Fruit fly (Drosophila melanogaster): ENCODE results near the gene MED17.

MED17 gene

dm6 chr3R:18168398-18168797, 20.5 kb upstream of the MED17 start (continued):
- TF ChIP-seq CG12769 (tag; optimal IDR thresholded peaks at IDR 0.05) (no peak), CG8924 (tag; optimal IDR thresholded peaks at IDR 0.05) (no peak), Jarid2 (GFP tag; optimal IDR thresholded peaks at IDR 0.05) (no peak), Side (GFP tag; optimal IDR thresholded peaks at IDR 0.05) (peak; percentile 18), Myb (GFP tag; optimal IDR thresholded peaks at IDR 0.05) (peak; percentile 43), psq (GFP tag; optimal IDR thresholded peaks at IDR 0.05) (no peak), HmgD (GFP tag; optimal IDR thresholded peaks at IDR 0.05) (no peak), CG14667 (GFP tag; IDR thresholded peaks at IDR 0.05) (no peak), CG12299 (tag; optimal IDR thresholded peaks at IDR 0.05) (no peak), vfl (GFP tag; optimal IDR thresholded peaks at IDR 0.05) (no peak), cato (GFP tag; optimal IDR thresholded peaks at IDR 0.05; ENCODE audit: borderline replicate concordance) (no peak), h (optimal IDR thresholded peaks at IDR 0.05) (no peak), nmo (GFP tag; optimal IDR thresholded peaks at IDR 0.05) (no peak), HmgZ (tag; optimal IDR thresholded peaks at IDR 0.05) (peak; percentile 14), fu2 (GFP tag; optimal IDR thresholded peaks at IDR 0.05) (no peak), br (optimal IDR thresholded peaks at IDR 0.05) (no peak), Lhr (GFP tag; optimal IDR thresholded peaks at IDR 0.05) (no peak), CG7372 (GFP tag; IDR thresholded peaks at IDR 0.05) (no peak), kay (GFP tag; optimal IDR thresholded peaks at IDR 0.05) (no peak), Nf-YA (GFP tag; IDR thresholded peaks at IDR 0.05) (no peak), CG11398 (GFP tag; optimal IDR thresholded peaks at IDR 0.05) (no peak), ftz-f1 (GFP tag; optimal IDR thresholded peaks at IDR 0.05) (peak; percentile 15), grau (tag; optimal IDR thresholded peaks at IDR 0.05) (no peak), CG9215 (GFP tag; IDR thresholded peaks at IDR 0.05) (0 out of 2 replicates have a peak, but pooled peaks have one; percentile 11), z (GFP tag; IDR thresholded peaks at IDR 0.05) (no peak), CG10979 (tag; optimal IDR thresholded peaks at IDR 0.05) (no peak), klu (GFP tag; IDR thresholded peaks at IDR 0.05) (no peak), CG7786 (GFP tag; optimal IDR thresholded peaks at IDR 0.05) (peak; percentile 43), toy (GFP tag; IDR thresholded peaks at IDR 0.05) (no peak), CG34224 (GFP tag; IDR thresholded peaks at IDR 0.05; ENCODE audit: partially characterized antibody) (peak; percentile 43; the same call in 2 of the 3 replicates), Stat92E (GFP tag; optimal IDR thresholded peaks at IDR 0.05) (no peak), Sox100B (GFP tag; optimal IDR thresholded peaks at IDR 0.05) (no peak), Poxn (GFP tag; IDR thresholded peaks at IDR 0.05) (no peak), jing (GFP tag; optimal IDR thresholded peaks at IDR 0.05) (no peak), CG9932 (GFP tag; IDR thresholded peaks at IDR 0.05) (peak; percentile 70), tup (GFP tag; optimal IDR thresholded peaks at IDR 0.05) (no peak), BEAF-32 (GFP tag; optimal IDR thresholded peaks at IDR 0.05) (peak; percentile 6), CG15479 (GFP tag; optimal IDR thresholded peaks at IDR 0.05) (no peak), Hr39 (optimal IDR thresholded peaks at IDR 0.05) (no peak), scrt (GFP tag; optimal IDR thresholded peaks at IDR 0.05) (peak; percentile 99), CG9817 (tag; optimal IDR thresholded peaks at IDR 0.05) (peak; percentile 44), dm (GFP tag; optimal IDR thresholded peaks at IDR 0.05) (no peak), pzg (GFP tag; optimal IDR thresholded peaks at IDR 0.05) (peak; percentile 28), Optix (GFP tag; IDR thresholded peaks at IDR 0.05) (no peak), usp (GFP tag; optimal IDR thresholded peaks at IDR 0.05) (no peak), ac (GFP tag; optimal IDR thresholded peaks at IDR 0.05) (no peak), jumu (GFP tag; optimal IDR thresholded peaks at IDR 0.05) (no peak), tna (GFP tag; IDR thresholded peaks at IDR 0.05; ENCODE audit: partially characterized antibody) (no peak), TFAM (GFP tag; optimal IDR thresholded peaks at IDR 0.05) (no peak), CG4854 (GFP tag; optimal IDR thresholded peaks at IDR 0.05) (no peak), CG31224 (GFP tag; IDR thresholded peaks at IDR 0.05) (no peak), twi (tag; optimal IDR thresholded peaks at IDR 0.05) (no peak), CG17802 (tag; optimal IDR thresholded peaks at IDR 0.05) (no peak)
